Worm (Caenorhabditis elegans) whole organism, L4 larva: ENCODE data around the gene lurp-2.

Experiments
- aly-2 ChIP-seq: sonication (generic microtip); optimal IDR thresholded peaks from 2 replicates; lab custom pipeline; 2018; ENCODE audit warnings: missing biosample characterization, missing genetic modification characterization
- pqm-1 ChIP-seq: sonication (generic microtip); optimal IDR thresholded peaks from 2 replicates; lab custom pipeline; 2017; ENCODE audit warnings: missing biosample characterization, missing genetic modification characterization
- set-16 ChIP-seq: fragments of 200-800 bp; sonication (Bioruptor generic); IDR thresholded peaks from 2 replicates; pipeline ENCODE4 v1.3.6; 2022; ENCODE audit warnings: missing genetic modification reagents, missing genetic modification characterization, missing compliant biosample characterization

- TF ChIP-seq aly-2 (tag; lab: Kevin White, UChicago), result no peak
- TF ChIP-seq set-16 (GFP tag; lab: Robert Waterston, UW), result peak; percentile 99
- TF ChIP-seq pqm-1, result no peak
These were observed 38.0 kb upstream of the lurp-2 start for ce11 chrV:13415462-13415861.
